Worm (Caenorhabditis elegans): ENCODE results near the gene clec-224.

DNA sequence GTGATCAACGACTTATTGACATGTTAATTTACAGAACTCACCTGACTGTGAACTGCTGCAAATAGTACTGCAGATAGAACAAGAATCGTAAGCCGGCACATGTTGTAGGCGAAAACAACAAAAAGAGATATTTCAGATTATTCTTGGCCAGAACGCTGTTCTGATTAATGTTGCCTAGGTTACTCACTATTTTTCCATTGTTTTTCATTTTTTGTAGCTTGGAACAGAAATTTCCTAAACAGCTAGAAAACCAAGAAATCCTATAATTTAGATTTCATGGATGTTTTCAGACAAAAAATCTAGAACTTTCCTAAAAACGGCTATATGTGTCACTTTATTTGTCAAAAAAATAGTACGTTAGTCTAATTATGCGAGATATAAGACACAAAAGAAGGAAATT lies 24.7 kb downstream of the clec-224 start, which contains the start of gene C27A7.9:
- TF ChIP-seq tbp1 (GFP tag; optimal IDR thresholded peaks at IDR 0.05) (no peak), ztf-3 (GFP tag; optimal IDR thresholded peaks at IDR 0.05) (no peak), nfyb-1 (GFP tag; IDR thresholded peaks at IDR 0.05) (no peak), unc-62 (GFP tag; optimal IDR thresholded peaks at IDR 0.05) (no peak), F49E8.2 (tag; optimal IDR thresholded peaks at IDR 0.05; ENCODE audit: insufficient read depth) (no peak), ama-1 (optimal IDR thresholded peaks at IDR 0.05) (no peak), ama-1 (GFP tag; optimal IDR thresholded peaks at IDR 0.05) (no peak), zim-3 (tag; optimal IDR thresholded peaks at IDR 0.05) (no peak), madf-3 (GFP tag; IDR thresholded peaks at IDR 0.05) (no peak), unc-130 (GFP tag; optimal IDR thresholded peaks at IDR 0.05) (no peak)
